Worm (Caenorhabditis elegans): ENCODE measurements around the gene srh-11.
"Not testable (repeated sequence)": the region's sequence is repeated elsewhere in the genome, so short reads cannot be mapped to it uniquely, and the experiment has no call there.

srh-11 gene

ce11 chrX:8327800-8328199, 8.9 kb upstream of the srh-11 start, which contains the start of gene F55E10.4:
F55E10.4 (minus strand) TSS chrX:8327900.
- no peak for TF ChIP-seq unc-39 (tag; optimal IDR thresholded peaks at IDR 0.05)
- no peak for TF ChIP-seq nhr-77 (tag; optimal IDR thresholded peaks at IDR 0.05)

DNA sequence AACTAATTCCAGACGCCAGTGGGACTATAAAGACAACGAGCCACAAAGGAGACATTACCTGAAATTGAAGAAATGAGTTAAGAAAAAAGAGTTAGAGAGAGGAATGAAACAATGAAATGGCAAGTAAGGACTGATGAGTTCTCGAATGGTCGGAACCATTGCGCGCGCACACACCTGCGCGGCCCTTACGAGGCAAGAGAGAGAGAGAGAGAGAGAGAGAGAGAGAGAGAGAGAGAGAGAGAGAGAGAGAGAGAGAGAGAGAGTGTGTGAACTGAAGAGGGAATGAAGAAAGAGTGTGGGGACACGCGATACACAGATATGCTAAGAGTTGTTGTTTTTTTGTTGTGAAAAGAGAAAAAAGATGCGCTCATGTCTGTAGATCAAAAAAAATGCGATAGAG, 7.5 kb upstream of the srh-11 start, which contains the start of gene R09F10.8:
R09F10.8 (minus strand) TSS at position 58 of the 400 bp plus-strand sequence.
- TF ChIP-seq nhr-77 (tag; optimal IDR thresholded peaks at IDR 0.05) = no peak
- no peak for TF ChIP-seq egl-27 (tag; optimal IDR thresholded peaks at IDR 0.05)
- TF ChIP-seq hmg-11 (tag; optimal IDR thresholded peaks at IDR 0.05) = no peak
- TF ChIP-seq nfya-1 (tag; optimal IDR thresholded peaks at IDR 0.05; ENCODE audit: insufficient read depth) = no peak
- TF ChIP-seq ceh-82 (tag; optimal IDR thresholded peaks at IDR 0.05) = no peak
- TF ChIP-seq eor-1 (tag; optimal IDR thresholded peaks at IDR 0.05) = no peak
- no peak for TF ChIP-seq pqm-1 (tag; optimal IDR thresholded peaks at IDR 0.05)
- TF ChIP-seq unc-62 (GFP tag; optimal IDR thresholded peaks at IDR 0.05) = no peak
- TF ChIP-seq jun-1 (tag; optimal IDR thresholded peaks at IDR 0.05) = no peak
- TF ChIP-seq sea-2 (GFP tag; optimal IDR thresholded peaks at IDR 0.05) = no peak
- TF ChIP-seq ztf-11 (tag; optimal IDR thresholded peaks at IDR 0.05) = no peak
- TF ChIP-seq elt-1 (tag; optimal IDR thresholded peaks at IDR 0.05) = no peak

DNA sequence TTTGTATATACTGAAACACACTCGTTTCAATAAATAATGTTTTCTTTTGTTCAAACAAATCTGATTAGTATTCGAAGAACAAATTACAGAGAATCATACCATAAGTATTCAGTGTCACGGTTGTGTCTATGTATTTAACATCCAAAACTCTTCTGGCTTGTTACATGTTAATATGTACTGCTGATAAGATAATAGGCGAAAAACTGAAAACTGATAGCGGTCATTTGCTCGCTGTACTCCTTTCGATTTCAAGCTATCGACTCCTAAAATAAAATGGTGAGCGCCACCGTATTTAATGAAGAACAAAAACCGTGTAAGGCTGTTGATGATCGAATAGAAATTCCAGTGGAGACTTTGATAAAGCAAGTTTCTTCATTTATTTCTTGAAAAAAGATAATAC, 4.5 kb upstream of the srh-11 start, which contains the start of gene R09F10.1:
R09F10.1 (plus strand) TSS at position 222 of the 400 bp plus-strand sequence.
- TF ChIP-seq lin-15B (tag; optimal IDR thresholded peaks at IDR 0.05) = no peak
- no peak for TF ChIP-seq egl-5 (tag; optimal IDR thresholded peaks at IDR 0.05)
- no peak for TF ChIP-seq snpc-4 (tag; optimal IDR thresholded peaks at IDR 0.05)
- TF ChIP-seq nhr-76 (tag; optimal IDR thresholded peaks at IDR 0.05) = no peak
- no peak for TF ChIP-seq nhr-77 (tag; optimal IDR thresholded peaks at IDR 0.05)
- TF ChIP-seq mdl-1 (tag; optimal IDR thresholded peaks at IDR 0.05) = no peak
- TF ChIP-seq zag-1 (tag; optimal IDR thresholded peaks at IDR 0.05) = no peak
- no peak for TF ChIP-seq egl-27 (tag; optimal IDR thresholded peaks at IDR 0.05)
- TF ChIP-seq pha-4 (tag; optimal IDR thresholded peaks at IDR 0.05) = peak; percentile 50
- no peak for TF ChIP-seq nhr-43 (tag; optimal IDR thresholded peaks at IDR 0.05; ENCODE audit: poor library complexity, severe bottlenecking)
- no peak for TF ChIP-seq nhr-237 (tag; optimal IDR thresholded peaks at IDR 0.05)
- no peak for TF ChIP-seq nhr-23 (tag; optimal IDR thresholded peaks at IDR 0.05)
- no peak for TF ChIP-seq tbx-2 (tag; optimal IDR thresholded peaks at IDR 0.05)
- TF ChIP-seq ceh-28 (tag; optimal IDR thresholded peaks at IDR 0.05) = no peak
- no peak for TF ChIP-seq ZK546.5 (tag; optimal IDR thresholded peaks at IDR 0.05)
- TF ChIP-seq nhr-67 (tag; optimal IDR thresholded peaks at IDR 0.05) = no peak
- TF ChIP-seq fos-1 (tag; optimal IDR thresholded peaks at IDR 0.05) = no peak
- no peak for TF ChIP-seq R02D3.7 (tag; optimal IDR thresholded peaks at IDR 0.05)
- no peak for TF ChIP-seq nhr-25 (tag; optimal IDR thresholded peaks at IDR 0.05)
- no peak for TF ChIP-seq nfya-1 (tag; optimal IDR thresholded peaks at IDR 0.05; ENCODE audit: insufficient read depth)
- no peak for TF ChIP-seq ztf-11 (tag; optimal IDR thresholded peaks at IDR 0.05)
- TF ChIP-seq nhr-12 (tag; optimal IDR thresholded peaks at IDR 0.05) = no peak
- TF ChIP-seq elt-2 (tag; optimal IDR thresholded peaks at IDR 0.05) = peak; percentile 75
- peak; percentile 46 for TF ChIP-seq pqm-1 (tag; optimal IDR thresholded peaks at IDR 0.05)
- TF ChIP-seq lin-39 (tag; optimal IDR thresholded peaks at IDR 0.05) = no peak
- no peak for TF ChIP-seq ceh-16 (tag; optimal IDR thresholded peaks at IDR 0.05)

DNA sequence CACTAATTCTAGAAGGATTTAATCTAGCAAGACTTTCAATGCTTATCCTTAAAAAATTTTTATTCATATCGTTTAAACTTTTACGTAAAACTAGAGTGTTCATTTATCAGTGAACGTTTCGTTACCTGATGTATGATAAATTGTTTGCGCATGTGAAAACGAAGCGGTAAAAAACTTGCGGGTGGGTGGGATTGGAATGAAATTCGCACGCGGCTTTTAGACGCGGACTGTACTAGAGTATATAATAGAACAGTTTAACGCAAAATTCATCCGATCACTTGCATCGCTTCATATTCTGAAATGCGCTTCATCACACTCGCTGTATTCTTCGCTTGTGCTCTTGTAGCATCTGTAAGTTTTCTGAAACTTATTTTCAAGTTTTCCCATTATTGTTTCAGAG, 3.0 kb upstream of the srh-11 start, which contains the start of gene abu-9:
abu-9 (plus strand) TSS at position 301 of the 400 bp plus-strand sequence.
- not testable (repeated sequence) for TF ChIP-seq egl-27, lsy-12, egl-5 (tag; optimal IDR thresholded peaks at IDR 0.05)

ce11 chrX:8320889-8321288, 2.0 kb upstream of the srh-11 start, which contains the start of gene pqn-57:
pqn-57 (minus strand) TSS chrX:8320989.
- TF ChIP-seq ztf-4 (tag; optimal IDR thresholded peaks at IDR 0.05) (no peak), nhr-76 (tag; optimal IDR thresholded peaks at IDR 0.05) (no peak), elt-3 (tag; optimal IDR thresholded peaks at IDR 0.05) (no peak), elt-1 (tag; optimal IDR thresholded peaks at IDR 0.05) (no peak), lin-39 (tag; optimal IDR thresholded peaks at IDR 0.05) (no peak), nhr-77 (tag; optimal IDR thresholded peaks at IDR 0.05) (no peak), zag-1 (tag; optimal IDR thresholded peaks at IDR 0.05) (no peak), unc-62 (GFP tag; optimal IDR thresholded peaks at IDR 0.05) (no peak), ceh-9 (tag; optimal IDR thresholded peaks at IDR 0.05) (no peak), nhr-12 (tag; optimal IDR thresholded peaks at IDR 0.05) (no peak), ZK546.5 (tag; optimal IDR thresholded peaks at IDR 0.05) (no peak)

All from whole organism, L3 larva.